Worm (Caenorhabditis elegans) whole organism, L4/young adult: Measurements from ENCODE around the gene F46C8.3.

Source experiments
- W03F9.2 ChIP-seq: fragments of 150-350 bp; optimal IDR thresholded peaks from 2 replicates; lab custom pipeline; 2014; ENCODE audit warnings: missing biosample characterization, missing genetic modification characterization
- dao-5 ChIP-seq: sonication (generic microtip); optimal IDR thresholded peaks from 2 replicates; lab custom pipeline; 2016; ENCODE audit warnings: missing genotype, missing genetic modification characterization, moderate library complexity, missing compliant biosample characterization
- him-1 ChIP-seq: sonication (generic microtip); optimal IDR thresholded peaks from 2 replicates; lab custom pipeline; 2016; ENCODE audit warnings: missing genotype, missing genetic modification reagents, missing genetic modification characterization, missing compliant biosample characterization

ce11 chrX:7569685-7570518 is 44.5 kb downstream of the F46C8.3 start, which contains the start of gene apy-1:
- TF ChIP-seq him-1 = no peak
- no peak for TF ChIP-seq W03F9.2 (tag; lab: Kevin White, UChicago)
- no peak for TF ChIP-seq dao-5
